Fruit fly (Drosophila melanogaster): ENCODE measurements around the gene CG31097.

CG31097 gene

DNA sequence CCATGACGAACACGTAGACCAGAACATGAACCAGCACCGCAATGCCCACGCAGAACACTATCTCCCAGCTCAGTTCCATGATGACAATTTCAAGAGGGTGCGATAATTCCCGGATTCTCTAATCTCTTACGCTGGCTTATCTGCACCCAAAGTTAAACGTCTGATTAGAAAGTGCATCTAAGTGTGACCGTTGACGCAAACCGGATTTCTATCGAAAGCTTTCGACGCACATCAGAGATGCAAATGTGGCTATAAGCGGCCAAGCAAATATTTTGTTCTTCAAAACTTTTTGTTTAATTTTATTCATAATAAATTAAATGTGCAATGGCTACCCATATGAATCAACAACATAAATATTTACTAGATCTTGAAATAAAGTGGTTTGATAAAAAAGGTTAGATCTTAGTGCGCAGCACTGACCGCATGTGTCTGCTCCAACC lies 35.2 kb downstream of the CG31097 start, which contains the start of the genes Kdsr and CG11858 (continued):
- TF ChIP-seq eg (GFP tag; IDR thresholded peaks at IDR 0.05) (peak; percentile 72; the same call in 2 of the 3 replicates), CG11762 (GFP tag; optimal IDR thresholded peaks at IDR 0.05; ENCODE audit: insufficient read depth) (no peak), CG32006 (GFP tag; optimal IDR thresholded peaks at IDR 0.05) (no peak), CG6854 (GFP tag; optimal IDR thresholded peaks at IDR 0.05) (no peak), lz (GFP tag; optimal IDR thresholded peaks at IDR 0.05) (peak; percentile 77)

- TF ChIP-seq CG6808 (GFP tag; optimal IDR thresholded peaks at IDR 0.05) = no peak
- TF ChIP-seq topi (GFP tag; optimal IDR thresholded peaks at IDR 0.05) = no peak
- no peak for TF ChIP-seq Ets96B (tag; optimal IDR thresholded peaks at IDR 0.05)
- no peak for TF ChIP-seq Ets21C (GFP tag; optimal IDR thresholded peaks at IDR 0.05)
- TF ChIP-seq CG10631 (GFP tag; optimal IDR thresholded peaks at IDR 0.05) = no peak
- TF ChIP-seq CG8319 (GFP tag; optimal IDR thresholded peaks at IDR 0.05) = no peak
- TF ChIP-seq dac (GFP tag; optimal IDR thresholded peaks at IDR 0.05) = no peak
- no peak for TF ChIP-seq CG8119 (GFP tag; IDR thresholded peaks at IDR 0.05)
- no peak for TF ChIP-seq Met (GFP tag; optimal IDR thresholded peaks at IDR 0.05)
- no peak for TF ChIP-seq Sox102F (GFP tag; optimal IDR thresholded peaks at IDR 0.05)
- no peak for TF ChIP-seq Hr39 (GFP tag; optimal IDR thresholded peaks at IDR 0.05)
- no peak for TF ChIP-seq Blimp-1 (GFP tag; optimal IDR thresholded peaks at IDR 0.05)
- TF ChIP-seq cyc (GFP tag; optimal IDR thresholded peaks at IDR 0.05) = no peak
- no peak for TF ChIP-seq lz (GFP tag; optimal IDR thresholded peaks at IDR 0.05)
- no peak for TF ChIP-seq CG4318 (GFP tag; optimal IDR thresholded peaks at IDR 0.05)
- TF ChIP-seq achi (GFP tag; optimal IDR thresholded peaks at IDR 0.05) = no peak
- TF ChIP-seq CG32006 (GFP tag; optimal IDR thresholded peaks at IDR 0.05) = no peak
- TF ChIP-seq CG9139 (GFP tag; optimal IDR thresholded peaks at IDR 0.05) = no peak
- TF ChIP-seq CG6792 (GFP tag; optimal IDR thresholded peaks at IDR 0.05) = no peak
Observed at dm6 chr3R:25260670-25261069, 36.9 kb downstream of the CG31097 start.

DNA sequence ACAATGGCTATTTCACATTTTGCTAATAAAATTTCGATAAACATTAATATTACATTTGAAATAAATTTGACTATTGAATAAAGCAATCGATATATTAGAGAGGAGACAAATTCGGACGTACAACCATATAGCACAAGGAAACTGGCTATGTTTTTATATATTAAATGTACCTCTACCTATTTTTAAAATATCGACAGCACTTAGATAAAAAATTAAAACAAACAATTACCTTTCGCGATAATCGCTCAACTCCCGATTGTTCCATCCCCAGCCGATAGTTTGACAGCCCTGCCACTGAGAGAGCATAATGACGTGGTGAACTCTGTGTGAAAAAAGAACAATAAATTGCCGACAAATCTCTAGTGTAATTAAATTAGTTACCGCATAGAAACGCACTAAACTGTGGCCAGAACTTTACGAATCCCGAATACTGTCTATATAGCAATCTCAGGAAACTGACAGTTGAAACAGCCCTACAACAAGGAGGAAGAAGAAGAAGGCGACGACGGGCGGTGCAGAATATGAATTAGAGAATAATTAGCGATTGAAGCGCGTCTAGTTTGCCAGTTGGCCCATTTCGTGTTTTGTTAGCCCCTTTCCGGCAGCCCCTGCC lies 38.8 kb downstream of the CG31097 start, which contains the start of gene CG11857:
Gene CG11857 (plus strand): TSS at position 271 of the 613 bp plus-strand sequence.
- peak; percentile 96 for TF ChIP-seq CG32006 (GFP tag; optimal IDR thresholded peaks at IDR 0.05)
- peak; percentile 93 for TF ChIP-seq CG1621 (tag; optimal IDR thresholded peaks at IDR 0.05)
- peak; percentile 86 for TF ChIP-seq fkh (GFP tag; optimal IDR thresholded peaks at IDR 0.05)
- TF ChIP-seq Sox102F (GFP tag; optimal IDR thresholded peaks at IDR 0.05) = no peak
- peak; percentile 98 for TF ChIP-seq CG3032 (tag; optimal IDR thresholded peaks at IDR 0.05)
- peak; percentile 98 for TF ChIP-seq Gug (GFP tag; IDR thresholded peaks at IDR 0.05)
- TF ChIP-seq CG8632 (GFP tag; optimal IDR thresholded peaks at IDR 0.05) = peak; percentile 92
- TF ChIP-seq CG6808 (GFP tag; optimal IDR thresholded peaks at IDR 0.05) = no peak
- TF ChIP-seq CG34406 (GFP tag; optimal IDR thresholded peaks at IDR 0.05) = peak; percentile 92
- peak; percentile 97 for TF ChIP-seq OdsH (GFP tag; optimal IDR thresholded peaks at IDR 0.05)
- peak; percentile 76 for TF ChIP-seq CG6854 (GFP tag; optimal IDR thresholded peaks at IDR 0.05)
- TF ChIP-seq CG15336 (GFP tag; IDR thresholded peaks at IDR 0.05) = peak; percentile 93
- TF ChIP-seq Hr38 (GFP tag; optimal IDR thresholded peaks at IDR 0.05) = peak; percentile 82
- no peak for TF ChIP-seq CG9139 (GFP tag; optimal IDR thresholded peaks at IDR 0.05)
- TF ChIP-seq Smox (GFP tag; optimal IDR thresholded peaks at IDR 0.05) = peak; percentile 97
- TF ChIP-seq CG6792 (GFP tag; optimal IDR thresholded peaks at IDR 0.05) = peak; percentile 94
- peak; percentile 93 for TF ChIP-seq CG8319 (GFP tag; optimal IDR thresholded peaks at IDR 0.05)
- peak; percentile 90 for TF ChIP-seq CG8119 (GFP tag; IDR thresholded peaks at IDR 0.05)
- peak; percentile 97 for TF ChIP-seq CG11294 (GFP tag; IDR thresholded peaks at IDR 0.05)
- TF ChIP-seq achi (GFP tag; optimal IDR thresholded peaks at IDR 0.05) = peak; percentile 97
- TF ChIP-seq CG6276 (GFP tag; optimal IDR thresholded peaks at IDR 0.05) = no peak
- TF ChIP-seq Ets96B (tag; optimal IDR thresholded peaks at IDR 0.05) = peak; percentile 94
- TF ChIP-seq CG7368 (GFP tag; optimal IDR thresholded peaks at IDR 0.05) = peak; percentile 93
- peak; percentile 89 for TF ChIP-seq Lpt (GFP tag; optimal IDR thresholded peaks at IDR 0.05)
- peak; percentile 98 for TF ChIP-seq esn (GFP tag; optimal IDR thresholded peaks at IDR 0.05)
- peak; percentile 86 for TF ChIP-seq Blimp-1 (GFP tag; optimal IDR thresholded peaks at IDR 0.05)
- peak in 1 of 2 experiments; percentile 91 for TF ChIP-seq ss (GFP tag; optimal IDR thresholded peaks at IDR 0.05)
- TF ChIP-seq CG6163 (GFP tag; IDR thresholded peaks at IDR 0.05) = peak; percentile 98
- TF ChIP-seq pdm3 (GFP tag; optimal IDR thresholded peaks at IDR 0.05) = peak; percentile 97
- TF ChIP-seq CG11762 (GFP tag; optimal IDR thresholded peaks at IDR 0.05; ENCODE audit: insufficient read depth) = peak; percentile 90
- TF ChIP-seq Eip75B (GFP tag; optimal IDR thresholded peaks at IDR 0.05) = peak; percentile 95
- TF ChIP-seq CG16779 (tag; optimal IDR thresholded peaks at IDR 0.05) = no peak
- TF ChIP-seq fd59A (GFP tag; optimal IDR thresholded peaks at IDR 0.05) = peak; percentile 91
- TF ChIP-seq acj6 (GFP tag; optimal IDR thresholded peaks at IDR 0.05) = peak; percentile 97
- TF ChIP-seq Hr4 (GFP tag; optimal IDR thresholded peaks at IDR 0.05) = peak; percentile 97
- TF ChIP-seq svp (GFP tag) = peak; percentile 99
